Fruit fly (Drosophila melanogaster): Measurements from ENCODE around the gene GCS2beta.

Gene GCS2beta

DNA sequence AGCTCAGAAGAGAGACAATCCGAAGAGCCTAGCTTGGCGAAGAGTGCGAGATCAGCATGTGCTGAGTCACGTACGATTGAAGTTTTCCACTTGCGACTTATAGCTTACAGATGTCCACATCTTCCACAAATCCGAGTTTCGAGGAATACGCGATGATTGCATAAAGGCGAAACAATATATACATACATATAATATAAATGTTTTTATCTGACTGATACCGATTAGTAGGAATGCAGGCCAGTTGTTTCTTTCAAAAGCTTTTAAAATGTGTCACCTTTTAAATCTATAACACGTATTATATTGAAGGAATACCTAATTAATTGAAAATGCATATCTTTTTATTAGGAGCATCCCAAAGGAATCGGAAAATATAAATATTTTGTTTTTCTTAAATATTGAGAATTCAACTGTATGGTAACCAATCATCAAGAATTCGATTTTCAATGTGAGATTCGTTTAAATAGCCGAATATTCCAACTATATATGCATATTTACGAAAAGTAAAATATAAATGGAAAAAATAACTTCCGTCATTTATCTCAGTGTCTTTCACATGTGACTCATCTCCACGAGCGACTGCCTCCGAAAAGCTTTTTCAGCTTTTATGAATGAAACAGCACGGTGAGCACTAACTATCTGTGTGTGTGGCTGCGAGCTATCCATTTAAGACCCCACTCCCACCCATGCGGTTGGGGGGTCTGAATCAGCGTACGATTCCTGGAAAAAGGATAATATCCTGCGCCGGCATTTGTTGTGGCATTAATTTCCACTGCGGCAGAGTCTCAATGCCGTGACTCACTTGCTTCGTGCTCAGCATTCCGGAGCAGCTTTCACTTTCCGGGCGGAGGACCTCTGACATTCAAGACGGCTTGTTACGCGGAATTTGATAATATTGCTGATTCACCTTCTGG lies 33.3 kb downstream of the GCS2beta start (continued):
- peak; percentile 62 for TF ChIP-seq CG11762 (GFP tag; optimal IDR thresholded peaks at IDR 0.05; ENCODE audit: insufficient read depth)
- TF ChIP-seq Ets21C (GFP tag; optimal IDR thresholded peaks at IDR 0.05), result peak; percentile 59
- TF ChIP-seq CG34406 (GFP tag; optimal IDR thresholded peaks at IDR 0.05), result peak; percentile 86
- TF ChIP-seq CG11294 (GFP tag; IDR thresholded peaks at IDR 0.05), result no peak; the same call in 1 of the 2 replicates
- TF ChIP-seq vri (GFP tag; optimal IDR thresholded peaks at IDR 0.05), result peak; percentile 31
- TF ChIP-seq net (GFP tag; optimal IDR thresholded peaks at IDR 0.05), result peak; percentile 81
- TF ChIP-seq Sox15 (GFP tag; optimal IDR thresholded peaks at IDR 0.05), result peak; percentile 53
- peak; percentile 86 for TF ChIP-seq esn (GFP tag; optimal IDR thresholded peaks at IDR 0.05)
- peak; percentile 82 for TF ChIP-seq Smox (GFP tag; optimal IDR thresholded peaks at IDR 0.05)
- peak; percentile 78 for TF ChIP-seq CG3919 (GFP tag; optimal IDR thresholded peaks at IDR 0.05)
- peak; percentile 72 for TF ChIP-seq achi (GFP tag; optimal IDR thresholded peaks at IDR 0.05)
- peak; percentile 61 for TF ChIP-seq CG6808 (GFP tag; optimal IDR thresholded peaks at IDR 0.05)
- peak; percentile 74 for TF ChIP-seq lz (GFP tag; optimal IDR thresholded peaks at IDR 0.05)

DNA sequence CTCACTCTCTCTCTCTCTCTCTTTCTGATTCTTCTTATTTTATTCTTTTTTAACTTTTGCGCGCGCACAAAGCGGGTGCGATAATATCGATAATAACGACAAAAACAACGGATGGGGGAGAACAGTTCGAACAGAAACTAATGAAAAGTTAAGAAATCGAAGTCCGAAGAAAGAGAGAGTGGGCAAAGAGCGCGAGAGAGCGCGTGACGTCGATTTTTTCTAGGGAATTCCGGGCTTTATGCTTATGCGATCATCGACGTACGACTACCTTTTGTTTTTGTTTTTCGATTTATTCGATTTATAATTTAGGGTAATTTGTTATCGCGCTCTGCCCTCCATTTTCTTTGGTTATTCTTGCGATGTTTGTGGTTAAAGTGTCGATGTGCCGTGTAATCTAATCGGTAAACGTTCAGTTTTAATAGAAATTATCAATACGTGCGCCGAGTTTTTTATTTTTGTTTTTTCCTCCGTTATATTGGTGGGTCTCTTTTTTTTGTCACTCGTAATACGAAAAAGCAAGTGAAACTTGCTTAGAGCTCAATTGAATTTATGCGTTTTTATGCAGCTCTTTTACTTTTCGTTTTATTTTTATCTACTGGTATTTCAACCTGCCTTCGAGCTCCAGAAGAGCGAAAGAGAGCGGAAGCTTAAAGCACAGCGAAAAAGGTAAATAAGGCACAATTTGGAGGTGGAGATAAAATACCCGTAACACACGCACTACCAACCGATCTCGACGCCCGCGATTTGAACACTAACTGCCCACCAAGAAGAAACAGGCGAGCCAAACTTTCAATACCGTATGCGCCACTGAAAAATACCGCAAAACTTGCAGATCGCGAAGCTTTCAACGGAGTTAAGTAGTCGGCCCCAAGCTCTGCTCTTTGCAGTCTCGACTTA lies 34.3 kb downstream of the GCS2beta start, which contains the start of gene dl:
Gene dl, minus strand, starts transcription at position 757 of the 897 bp plus-strand sequence.
- TF ChIP-seq CG8632 (GFP tag; optimal IDR thresholded peaks at IDR 0.05) (peak; percentile 11), CG3032 (tag; optimal IDR thresholded peaks at IDR 0.05) (no peak), salr (GFP tag; optimal IDR thresholded peaks at IDR 0.05) (peak in 1 of 2 experiments; percentile 79), CG34406 (GFP tag; optimal IDR thresholded peaks at IDR 0.05) (peak; percentile 38), CG7368 (GFP tag; optimal IDR thresholded peaks at IDR 0.05) (peak; percentile 12), dsx (GFP tag; optimal IDR thresholded peaks at IDR 0.05; ENCODE audit: poor library complexity, severe bottlenecking) (peak; percentile 4), pdm3 (GFP tag; optimal IDR thresholded peaks at IDR 0.05) (peak; percentile 76), CG6854 (GFP tag; optimal IDR thresholded peaks at IDR 0.05) (no peak), Met (GFP tag; optimal IDR thresholded peaks at IDR 0.05) (peak; percentile 51), CG6808 (GFP tag; optimal IDR thresholded peaks at IDR 0.05) (peak; percentile 46), CG6792 (GFP tag; optimal IDR thresholded peaks at IDR 0.05) (peak; percentile 34), achi (GFP tag; optimal IDR thresholded peaks at IDR 0.05) (peak; percentile 25), dac (GFP tag; optimal IDR thresholded peaks at IDR 0.05) (peak; percentile 68), Lpt (GFP tag; optimal IDR thresholded peaks at IDR 0.05) (peak; percentile 53), OdsH (GFP tag; optimal IDR thresholded peaks at IDR 0.05) (peak; percentile 67), Sox15 (GFP tag; optimal IDR thresholded peaks at IDR 0.05) (peak; percentile 20), fd59A (GFP tag; optimal IDR thresholded peaks at IDR 0.05) (no peak), Eip78C (GFP tag) (peak; percentile 89), CG10669 (GFP tag; optimal IDR thresholded peaks at IDR 0.05) (peak; percentile 26), net (GFP tag; optimal IDR thresholded peaks at IDR 0.05) (peak; percentile 65), Blimp-1 (GFP tag; optimal IDR thresholded peaks at IDR 0.05) (peak; percentile 9), CG15336 (GFP tag; IDR thresholded peaks at IDR 0.05) (peak; percentile 70), CG9139 (GFP tag; optimal IDR thresholded peaks at IDR 0.05) (peak; percentile 2), ss (GFP tag; optimal IDR thresholded peaks at IDR 0.05) (peak in 1 of 2 experiments; percentile 58), Sox102F (GFP tag; optimal IDR thresholded peaks at IDR 0.05) (peak; percentile 9), CG8319 (GFP tag; optimal IDR thresholded peaks at IDR 0.05) (no peak), fkh (GFP tag; optimal IDR thresholded peaks at IDR 0.05) (peak; percentile 80), Hr38 (GFP tag; optimal IDR thresholded peaks at IDR 0.05) (no peak), CG8119 (GFP tag; IDR thresholded peaks at IDR 0.05) (peak; percentile 81), CG32006 (GFP tag; optimal IDR thresholded peaks at IDR 0.05) (peak; percentile 91), CG16779 (tag; optimal IDR thresholded peaks at IDR 0.05) (no peak), Hr4 (GFP tag; optimal IDR thresholded peaks at IDR 0.05) (peak; percentile 78), CG31627 (GFP tag; optimal IDR thresholded peaks at IDR 0.05) (no peak), CG6163 (GFP tag; IDR thresholded peaks at IDR 0.05) (no peak; the same call in 1 of the 3 replicates), CG11902 (GFP tag; optimal IDR thresholded peaks at IDR 0.05) (no peak), Smox (GFP tag; optimal IDR thresholded peaks at IDR 0.05) (peak; percentile 49), esn (GFP tag; optimal IDR thresholded peaks at IDR 0.05) (peak; percentile 36), CG11762 (GFP tag; optimal IDR thresholded peaks at IDR 0.05; ENCODE audit: insufficient read depth) (peak; percentile 33), CG11294 (GFP tag; IDR thresholded peaks at IDR 0.05) (peak; percentile 41; the same call in 1 of the 2 replicates)

All from whole organism, prepupa.